Fruit fly (Drosophila melanogaster) whole organism, embryonic: ENCODE measurements around the gene Est-Q.
A peak's percentile ranks its signal among the peaks of the same experiment; 100 is the strongest.

Experiments used
- Ada2b ChIP-seq: fragments of 200-800 bp; sonication (Bioruptor generic); IDR thresholded peaks from 2 replicates; pipeline ENCODE4 v1.3.6; 2022; ENCODE audit warnings: missing biosample characterization, missing genetic modification characterization
- CG12155 ChIP-seq: fragments of 200-800 bp; sonication (Bioruptor generic); optimal IDR thresholded peaks from 3 replicates; lab custom pipeline; 2016; ENCODE audit warnings: missing biosample characterization, missing genetic modification characterization
- CG13287 ChIP-seq: fragments of 200-800 bp; sonication (Bioruptor generic); IDR thresholded peaks from 2 replicates; pipeline ENCODE4 v1.3.6; 2022; ENCODE audit warnings: missing biosample characterization, missing genetic modification characterization; ENCODE audit not compliant: partially characterized antibody
- CG14710 ChIP-seq: fragments of 200-800 bp; sonication (Bioruptor generic); optimal IDR thresholded peaks from 3 replicates; lab custom pipeline; 2019; ENCODE audit warnings: missing biosample characterization, mild to moderate bottlenecking, missing genetic modification characterization, moderate library complexity
- CG15011 ChIP-seq: fragments of 200-800 bp; sonication (Bioruptor generic); optimal IDR thresholded peaks from 3 replicates; lab custom pipeline; 2018; ENCODE audit warnings: missing biosample characterization, mild to moderate bottlenecking, missing genetic modification characterization
- CG1603 ChIP-seq: fragments of 200-800 bp; sonication (Bioruptor generic); optimal IDR thresholded peaks from 2 replicates; lab custom pipeline; 2019; ENCODE audit warnings: missing biosample characterization, mild to moderate bottlenecking, missing genetic modification characterization, moderate library complexity
- CG18011 ChIP-seq: fragments of 200-800 bp; sonication (Bioruptor generic); optimal IDR thresholded peaks from 2 replicates; lab custom pipeline; 2017; ENCODE audit warnings: missing biosample characterization, missing genetic modification characterization, mild to moderate bottlenecking, moderate library complexity, missing genotype
- CG2712 ChIP-seq: fragments of 200-800 bp; optimal IDR thresholded peaks from 3 replicates; lab custom pipeline; 2019; ENCODE audit warnings: missing biosample characterization, mild to moderate bottlenecking, missing genetic modification characterization, moderate library complexity
- CG30020 ChIP-seq: fragments of 200-800 bp; optimal IDR thresholded peaks from 2 replicates; lab custom pipeline; 2019; ENCODE audit warnings: missing biosample characterization, mild to moderate bottlenecking, missing genetic modification characterization, moderate library complexity
- CG30431 ChIP-seq: fragments of 200-800 bp; sonication (Bioruptor generic); optimal IDR thresholded peaks from 2 replicates; lab custom pipeline; 2017; ENCODE audit warnings: missing biosample characterization, missing genetic modification characterization
- CG32767 ChIP-seq: fragments of 200-800 bp; sonication (Bioruptor generic); IDR thresholded peaks from 2 replicates; pipeline ENCODE4 v1.3.6; 2022; ENCODE audit warnings: missing biosample characterization, missing genetic modification characterization
- CG3407 ChIP-seq: fragments of 200-800 bp; sonication (Bioruptor generic); optimal IDR thresholded peaks from 2 replicates; lab custom pipeline; 2018; ENCODE audit warnings: missing biosample characterization, mild to moderate bottlenecking, missing genetic modification characterization
- CG4730 ChIP-seq: fragments of 200-800 bp; sonication (Bioruptor generic); IDR thresholded peaks from 2 replicates; pipeline ENCODE4 v1.3.6; 2022; ENCODE audit warnings: missing biosample characterization, missing genetic modification characterization
- CG7357 ChIP-seq: fragments of 200-800 bp; sonication (Bioruptor generic); IDR thresholded peaks from 3 replicates; pipeline ENCODE4 v1.3.6; 2022; ENCODE audit warnings: missing biosample characterization, missing genetic modification characterization
- CG8765 ChIP-seq: fragments of 200-800 bp; sonication (Bioruptor generic); IDR thresholded peaks from 2 replicates; pipeline ENCODE4 v1.3.6; 2022; ENCODE audit warnings: missing biosample characterization, missing genetic modification characterization
- CG8924 ChIP-seq: fragments of 200-800 bp; optimal IDR thresholded peaks from 3 replicates; lab custom pipeline; 2019; ENCODE audit warnings: missing biosample characterization, mild to moderate bottlenecking, missing genetic modification characterization, moderate library complexity
- CG9609 ChIP-seq: fragments of 200-800 bp; sonication (Bioruptor generic); optimal IDR thresholded peaks from 3 replicates; lab custom pipeline; 2016; ENCODE audit warnings: missing biosample characterization, missing genetic modification characterization
- CG9797 ChIP-seq: fragments of 200-800 bp; sonication (Bioruptor generic); optimal IDR thresholded peaks from 3 replicates; lab custom pipeline; 2018; ENCODE audit warnings: missing biosample characterization, mild to moderate bottlenecking, missing genetic modification characterization
- CG9932 ChIP-seq: fragments of 200-800 bp; sonication (Bioruptor generic); IDR thresholded peaks from 2 replicates; pipeline ENCODE4 v1.3.6; 2022; ENCODE audit warnings: missing biosample characterization, missing genetic modification characterization
- Dek ChIP-seq: fragments of 200-800 bp; sonication (Bioruptor generic); optimal IDR thresholded peaks from 3 replicates; lab custom pipeline; 2019; ENCODE audit warnings: missing biosample characterization, mild to moderate bottlenecking, missing genetic modification characterization, moderate library complexity
- Dfd ChIP-seq, 2 experiments: fragments of >200 bp; optimal IDR thresholded peaks; 2 replicates each; lab custom pipeline; 2017; ENCODE audit warnings: missing biosample characterization in 2 of 2, missing genetic modification characterization in 2 of 2
- Dp ChIP-seq: fragments of 200-800 bp; sonication (Bioruptor generic); optimal IDR thresholded peaks from 2 replicates; lab custom pipeline; 2018; ENCODE audit warnings: missing biosample characterization, mild to moderate bottlenecking, missing genetic modification characterization, moderate library complexity
- Dref ChIP-seq: fragments of 200-800 bp; sonication (Bioruptor generic); IDR thresholded peaks from 2 replicates; pipeline ENCODE4 v1.3.6; 2022; ENCODE audit warnings: missing biosample characterization, missing genetic modification characterization
- E2f2 ChIP-seq: fragments of 200-800 bp; sonication (Bioruptor generic); IDR thresholded peaks from 2 replicates; pipeline ENCODE4 v1.3.6; 2022; ENCODE audit warnings: missing biosample characterization, missing genetic modification characterization
- Fer1 ChIP-seq: fragments of 200-800 bp; sonication (Bioruptor generic); optimal IDR thresholded peaks from 2 replicates; lab custom pipeline; 2017; ENCODE audit warnings: missing biosample characterization, mild to moderate bottlenecking, missing genetic modification characterization
- GATAe ChIP-seq: fragments of 200-800 bp; sonication (Bioruptor generic); conservative IDR thresholded peaks from 2 replicates; pipeline ENCODE4 v1.3.6; 2022; ENCODE audit warnings: missing biosample characterization, missing genetic modification characterization
- MBD-R2 ChIP-seq: fragments of 200-800 bp; sonication (Bioruptor generic); IDR thresholded peaks from 2 replicates; pipeline ENCODE4 v1.3.6; 2022; ENCODE audit warnings: missing biosample characterization, missing genetic modification characterization
- MESR4 ChIP-seq: fragments of 200-800 bp; sonication (Bioruptor generic); optimal IDR thresholded peaks from 2 replicates; lab custom pipeline; 2018; ENCODE audit warnings: missing biosample characterization, mild to moderate bottlenecking, missing genetic modification characterization, moderate library complexity
- Max ChIP-seq: fragments of 200-800 bp; sonication (Bioruptor generic); optimal IDR thresholded peaks from 2 replicates; lab custom pipeline; 2016; ENCODE audit warnings: missing biosample characterization, mild to moderate bottlenecking, missing genetic modification characterization
- Opbp ChIP-seq: fragments of 200-800 bp; sonication (Bioruptor generic); IDR thresholded peaks from 3 replicates; pipeline ENCODE4 v1.3.6; 2022; ENCODE audit warnings: missing biosample characterization, missing genetic modification characterization; ENCODE audit not compliant: partially characterized antibody
- Xrp1 ChIP-seq: fragments of 200-800 bp; sonication (Bioruptor generic); IDR thresholded peaks from 2 replicates; pipeline ENCODE4 v1.3.6; 2022; ENCODE audit warnings: missing biosample characterization, missing genetic modification characterization
- YL-1 ChIP-seq: fragments of 200-800 bp; sonication (Bioruptor generic); optimal IDR thresholded peaks from 3 replicates; lab custom pipeline; 2017; ENCODE audit warnings: missing biosample characterization, mild to moderate bottlenecking, missing genetic modification characterization
- bigmax ChIP-seq: fragments of 200-800 bp; sonication (Bioruptor generic); optimal IDR thresholded peaks from 2 replicates; lab custom pipeline; 2018; ENCODE audit warnings: missing biosample characterization, mild to moderate bottlenecking, missing genetic modification characterization
- cg ChIP-seq: fragments of 200-800 bp; sonication (Bioruptor generic); optimal IDR thresholded peaks from 3 replicates; lab custom pipeline; 2019; ENCODE audit warnings: missing biosample characterization, mild to moderate bottlenecking, missing genetic modification characterization, moderate library complexity
- chinmo ChIP-seq: fragments of 200-800 bp; sonication (Bioruptor generic); IDR thresholded peaks from 4 replicates; pipeline ENCODE4 v1.3.6; 2022; ENCODE audit warnings: missing biosample characterization, missing genetic modification characterization; ENCODE audit not compliant: partially characterized antibody
- ems ChIP-seq: fragments of 200-800 bp; sonication (Bioruptor generic); optimal IDR thresholded peaks from 3 replicates; lab custom pipeline; 2016; ENCODE audit warnings: missing biosample characterization, missing genetic modification characterization
- gfzf ChIP-seq: fragments of 200-800 bp; sonication (Bioruptor generic); optimal IDR thresholded peaks from 2 replicates; lab custom pipeline; 2016; ENCODE audit warnings: missing biosample characterization, mild to moderate bottlenecking, missing genetic modification characterization, moderate library complexity
- gsb-n ChIP-seq: fragments of 200-800 bp; sonication (Bioruptor generic); optimal IDR thresholded peaks from 3 replicates; lab custom pipeline; 2018; ENCODE audit warnings: missing biosample characterization, mild to moderate bottlenecking, missing genetic modification characterization
- h ChIP-seq: fragments of >200 bp; optimal IDR thresholded peaks from 2 replicates; lab custom pipeline; 2017
- inv ChIP-seq: fragments of 200-800 bp; sonication (Bioruptor generic); IDR thresholded peaks from 2 replicates; pipeline ENCODE4 v1.3.6; 2022; ENCODE audit warnings: missing biosample characterization, missing genetic modification characterization; ENCODE audit not compliant: partially characterized antibody
- phol ChIP-seq: fragments of 200-800 bp; sonication (Bioruptor generic); optimal IDR thresholded peaks from 3 replicates; lab custom pipeline; 2018; ENCODE audit warnings: missing biosample characterization, mild to moderate bottlenecking, missing genetic modification characterization, moderate library complexity
- pros ChIP-seq: fragments of 200-800 bp; sonication (Bioruptor generic); optimal IDR thresholded peaks from 3 replicates; lab custom pipeline; 2019; ENCODE audit warnings: missing biosample characterization, mild to moderate bottlenecking, missing genetic modification characterization, moderate library complexity
- pum ChIP-seq: fragments of 200-800 bp; sonication (Bioruptor generic); optimal IDR thresholded peaks from 2 replicates; lab custom pipeline; 2016; ENCODE audit warnings: missing biosample characterization, missing genetic modification characterization
- pzg ChIP-seq: fragments of 200-800 bp; sonication (Bioruptor generic); optimal IDR thresholded peaks from 3 replicates; lab custom pipeline; 2018; ENCODE audit warnings: missing biosample characterization, mild to moderate bottlenecking, missing genetic modification characterization, moderate library complexity
- run ChIP-seq: fragments of 200-800 bp; sonication (Bioruptor generic); optimal IDR thresholded peaks from 3 replicates; lab custom pipeline; 2018; ENCODE audit warnings: missing biosample characterization, mild to moderate bottlenecking, missing genetic modification characterization
- stwl ChIP-seq: fragments of 200-800 bp; sonication (Bioruptor generic); optimal IDR thresholded peaks from 3 replicates; lab custom pipeline; 2018; ENCODE audit warnings: missing biosample characterization, mild to moderate bottlenecking, missing genetic modification characterization, moderate library complexity
- trem ChIP-seq: fragments of 200-800 bp; optimal IDR thresholded peaks from 3 replicates; lab custom pipeline; 2019; ENCODE audit warnings: missing biosample characterization, mild to moderate bottlenecking, missing genetic modification characterization, moderate library complexity
- twi ChIP-seq: fragments of 200-800 bp; optimal IDR thresholded peaks from 2 replicates; lab custom pipeline; 2019; ENCODE audit warnings: missing biosample characterization, mild to moderate bottlenecking, missing genetic modification characterization, moderate library complexity
- vfl ChIP-seq: fragments of 200-800 bp; sonication (Bioruptor generic); optimal IDR thresholded peaks from 2 replicates; lab custom pipeline; 2016; ENCODE audit warnings: missing biosample characterization, missing genetic modification characterization

Gene Est-Q

dm6 chr3L:21524071-21524889 lies 23.1 kb downstream of the Est-Q start (continued):
- no peak for TF ChIP-seq Max
- no peak for TF ChIP-seq CG18011 (GFP tag; lab: Kevin White, UChicago)
- no peak for TF ChIP-seq ems (GFP tag; lab: Kevin White, UChicago)
- TF ChIP-seq pros (GFP tag; lab: Kevin White, UChicago) = no peak
- TF ChIP-seq CG9609 (GFP tag; lab: Kevin White, UChicago) = no peak
- peak; percentile 10; the same call in 1 of the 2 replicates for TF ChIP-seq Xrp1 (GFP tag; lab: Robert Waterston, UW)
- no peak for TF ChIP-seq CG30431 (GFP tag; lab: Kevin White, UChicago)
- no peak for TF ChIP-seq vfl
- TF ChIP-seq CG2712 (tag; lab: Kevin White, UChicago) = peak; percentile 38
- no peak for TF ChIP-seq Dfd (GFP tag; optimal IDR thresholded peaks at IDR 0.05; lab: Kevin White, UChicago)
- no peak for TF ChIP-seq Dek (tag; lab: Kevin White, UChicago)
- peak; percentile 34 for TF ChIP-seq cg
- no peak for TF ChIP-seq twi
- TF ChIP-seq CG7357 (GFP tag; lab: Robert Waterston, UW) = no peak
- TF ChIP-seq Fer1 (GFP tag; lab: Kevin White, UChicago) = no peak
- TF ChIP-seq bigmax = no peak
- TF ChIP-seq CG15011 (GFP tag; lab: Kevin White, UChicago) = no peak

dm6 chr3L:21529108-21529507 lies 27.9 kb downstream of the Est-Q start, which contains the start of gene Arv1:
Arv1 (minus strand) TSS chr3L:21529333.
- no peak for TF ChIP-seq CG12155 (GFP tag; lab: Kevin White, UChicago)
- TF ChIP-seq CG32767 = no peak
- TF ChIP-seq Opbp (GFP tag; lab: Robert Waterston, UW) = peak; percentile 14; the same call in 1 of the 3 replicates
- TF ChIP-seq CG8924 (tag; lab: Kevin White, UChicago) = no peak
- TF ChIP-seq MBD-R2 = peak; percentile 59
- TF ChIP-seq CG4730 (GFP tag; lab: Robert Waterston, UW) = no peak
- TF ChIP-seq phol = peak; percentile 22
- TF ChIP-seq CG9932 (GFP tag; lab: Robert Waterston, UW) = no peak
- TF ChIP-seq gsb-n (tag; lab: Kevin White, UChicago) = no peak
- TF ChIP-seq CG13287 = peak; percentile 19; the same call in 1 of the 2 replicates
- peak; percentile 29; the same call in 1 of the 2 replicates for TF ChIP-seq E2f2 (GFP tag; lab: Robert Waterston, UW)
- TF ChIP-seq Ada2b = no peak
- peak; percentile 72; the same call in 1 of the 4 replicates for TF ChIP-seq chinmo (GFP tag; lab: Robert Waterston, UW)
- TF ChIP-seq GATAe (GFP tag; lab: Robert Waterston, UW) = no peak
- no peak for TF ChIP-seq run (tag; lab: Kevin White, UChicago)
- peak; percentile 57 for TF ChIP-seq stwl (tag; lab: Kevin White, UChicago)
- TF ChIP-seq pzg (GFP tag; lab: Kevin White, UChicago) = peak; percentile 44
- peak; percentile 53 for TF ChIP-seq YL-1 (GFP tag; lab: Kevin White, UChicago)
- no peak for TF ChIP-seq CG8765 (GFP tag; lab: Robert Waterston, UW)
- TF ChIP-seq CG9797 (GFP tag; lab: Kevin White, UChicago) = peak; percentile 61
- TF ChIP-seq Dref = no peak
- peak; percentile 30 for TF ChIP-seq Dp (GFP tag; lab: Kevin White, UChicago)
- TF ChIP-seq h (lab: Kevin White, UChicago) = no peak
- peak; percentile 7 for TF ChIP-seq CG14710 (tag; lab: Kevin White, UChicago)
- peak; percentile 81 for TF ChIP-seq gfzf (GFP tag; lab: Kevin White, UChicago)
- TF ChIP-seq CG30020 (tag; lab: Kevin White, UChicago) = peak; percentile 48
- TF ChIP-seq CG1603 (tag; lab: Kevin White, UChicago) = peak; percentile 28
- TF ChIP-seq MESR4 (GFP tag; lab: Kevin White, UChicago) = peak; percentile 54
- no peak for TF ChIP-seq CG3407
- no peak for TF ChIP-seq inv
- peak; percentile 27 for TF ChIP-seq trem (tag; lab: Kevin White, UChicago)
- no peak for TF ChIP-seq pum (GFP tag; lab: Kevin White, UChicago)
